Worm (Caenorhabditis elegans): ENCODE measurements around the gene F22H10.2.

The F22H10.2 gene

ce11 chrX:16669106-16669505 is 10.2 kb upstream of the F22H10.2 start:
- TF ChIP-seq nhr-80 (tag; optimal IDR thresholded peaks at IDR 0.05): peak; percentile 42
- no peak for TF ChIP-seq fkh-3 (tag; optimal IDR thresholded peaks at IDR 0.05)
- TF ChIP-seq ekl-4 (GFP tag; IDR thresholded peaks at IDR 0.05): no peak
- TF ChIP-seq madf-3 (GFP tag; IDR thresholded peaks at IDR 0.05): no peak
- TF ChIP-seq tbx-9 (tag; optimal IDR thresholded peaks at IDR 0.05; ENCODE audit: borderline replicate concordance): no peak

- no peak for TF ChIP-seq F57A8.1 (GFP tag; optimal IDR thresholded peaks at IDR 0.05)
- no peak for TF ChIP-seq xnd-1 (tag; optimal IDR thresholded peaks at IDR 0.05)
- TF ChIP-seq sea-2 (GFP tag; IDR thresholded peaks at IDR 0.05): no peak
- TF ChIP-seq nfyb-1 (GFP tag; IDR thresholded peaks at IDR 0.05): no peak
- TF ChIP-seq T26A5.8 (tag; optimal IDR thresholded peaks at IDR 0.05): no peak
- TF ChIP-seq C17E4.6 (GFP tag; IDR thresholded peaks at IDR 0.05): no peak
- no peak for TF ChIP-seq hmg-1.2 (GFP tag; IDR thresholded peaks at IDR 0.05)
- TF ChIP-seq mes-4 (tag; optimal IDR thresholded peaks at IDR 0.05): no peak
- no peak for TF ChIP-seq hmg-20 (GFP tag; IDR thresholded peaks at IDR 0.05)
- TF ChIP-seq ceh-58 (GFP tag; IDR thresholded peaks at IDR 0.05): no peak
- peak; percentile 25 for TF ChIP-seq nhr-80 (tag; optimal IDR thresholded peaks at IDR 0.05)
- TF ChIP-seq F57C9.4 (tag; optimal IDR thresholded peaks at IDR 0.05): no peak
- TF ChIP-seq F23B12.7 (tag; optimal IDR thresholded peaks at IDR 0.05; ENCODE audit: insufficient read depth): no peak
- no peak for TF ChIP-seq ztf-18 (tag; optimal IDR thresholded peaks at IDR 0.05)
- 0 out of 2 replicates have a peak, but pooled peaks have one; percentile 65 for TF ChIP-seq bed-1 (GFP tag; IDR thresholded peaks at IDR 0.05)
- no peak for TF ChIP-seq snpc-1.3 (tag; optimal IDR thresholded peaks at IDR 0.05; ENCODE audit: insufficient read depth)
- TF ChIP-seq Y79H2A.3 (GFP tag; conservative IDR thresholded peaks at IDR 0.05): no peak
- no peak for TF ChIP-seq ets-4 (GFP tag; optimal IDR thresholded peaks at IDR 0.05)
- no peak for TF ChIP-seq pbrm-1 (GFP tag; IDR thresholded peaks at IDR 0.05)
- 0 out of 2 replicates have a peak, but pooled peaks have one; percentile 45 for TF ChIP-seq dox-1 (GFP tag; IDR thresholded peaks at IDR 0.05)
- no peak for TF ChIP-seq hsf-1 (GFP tag; IDR thresholded peaks at IDR 0.05)
- peak; percentile 56; the same call in 1 of the 2 replicates for TF ChIP-seq egrh-3 (GFP tag; IDR thresholded peaks at IDR 0.05)
- no peak for TF ChIP-seq let-607 (tag; optimal IDR thresholded peaks at IDR 0.05)
- TF ChIP-seq ZK185.1 (tag; optimal IDR thresholded peaks at IDR 0.05; ENCODE audit: poor library complexity, severe bottlenecking): no peak
- no peak for TF ChIP-seq him-1 (tag; optimal IDR thresholded peaks at IDR 0.05)
- no peak for TF ChIP-seq F22D6.2 (tag; optimal IDR thresholded peaks at IDR 0.05)
- no peak for TF ChIP-seq nfya-2 (GFP tag; IDR thresholded peaks at IDR 0.05)
- TF ChIP-seq egl-44 (GFP tag; IDR thresholded peaks at IDR 0.05): no peak
- TF ChIP-seq zfh-2 (GFP tag; conservative IDR thresholded peaks at IDR 0.05): peak; percentile 90
- no peak for TF ChIP-seq rcor-1 (GFP tag; IDR thresholded peaks at IDR 0.05)
- no peak for TF ChIP-seq F37B4.10 (GFP tag; IDR thresholded peaks at IDR 0.05)
- TF ChIP-seq mcd-1 (GFP tag; IDR thresholded peaks at IDR 0.05): no peak
- no peak for TF ChIP-seq ceh-40 (GFP tag; IDR thresholded peaks at IDR 0.05)
- TF ChIP-seq gei-17 (GFP tag; optimal IDR thresholded peaks at IDR 0.05): no peak
- no peak for TF ChIP-seq attf-6 (GFP tag; IDR thresholded peaks at IDR 0.05)
- TF ChIP-seq Y53F4B.3 (GFP tag; IDR thresholded peaks at IDR 0.05): no peak
- no peak for TF ChIP-seq chd-7 (tag; optimal IDR thresholded peaks at IDR 0.05)
Observed at ce11 chrX:16671234-16671633, 8.1 kb upstream of the F22H10.2 start.
